Worm (Caenorhabditis elegans) whole organism, L4/young adult: ENCODE results near the gene gck-2.

Source experiments
- W03F9.2 ChIP-seq: fragments of 150-350 bp; optimal IDR thresholded peaks from 2 replicates; lab custom pipeline; 2014; ENCODE audit warnings: missing biosample characterization, missing genetic modification characterization
- him-1 ChIP-seq: sonication (generic microtip); optimal IDR thresholded peaks from 2 replicates; lab custom pipeline; 2016; ENCODE audit warnings: missing genotype, missing genetic modification reagents, missing genetic modification characterization, missing compliant biosample characterization

- TF ChIP-seq him-1 (tag; lab: Kevin White, UChicago) (no peak), W03F9.2 (tag; lab: Kevin White, UChicago) (no peak)
Measured at ce11 chrV:6783044-6783625, 9.3 kb downstream of the gck-2 start.
